Worm (Caenorhabditis elegans) whole organism, late embryonic: Measurements from ENCODE around the gene K08F9.3.

Source experiments
- C38D4.7 ChIP-seq: fragments of 200-800 bp; sonication (Bioruptor generic); optimal IDR thresholded peaks from 2 replicates; lab custom pipeline; 2018; ENCODE audit warnings: mild to moderate bottlenecking, missing genetic modification characterization, moderate library complexity, missing compliant biosample characterization
- F13H6.1 ChIP-seq: sonication (generic microtip); optimal IDR thresholded peaks from 2 replicates; lab custom pipeline; 2016; ENCODE audit warnings: missing genetic modification characterization, missing compliant biosample characterization
- ahr-1 ChIP-seq: sonication (generic microtip); optimal IDR thresholded peaks from 2 replicates; lab custom pipeline; 2016; ENCODE audit warnings: missing genetic modification characterization, missing compliant biosample characterization
- ceh-9 ChIP-seq: sonication (generic microtip); optimal IDR thresholded peaks from 2 replicates; lab custom pipeline; 2016; ENCODE audit warnings: mild to moderate bottlenecking, missing genetic modification characterization, inconsistent platforms, missing compliant biosample characterization
- dve-1 ChIP-seq: sonication (generic microtip); optimal IDR thresholded peaks from 2 replicates; lab custom pipeline; 2017; ENCODE audit warnings: antibody characterized with exemption, mild to moderate bottlenecking, missing genetic modification characterization, missing compliant biosample characterization
- elt-2 ChIP-seq: sonication (generic microtip); optimal IDR thresholded peaks from 2 replicates; lab custom pipeline; 2016; ENCODE audit warnings: missing genetic modification reagents, missing genetic modification characterization, missing compliant biosample characterization
- fkh-10 ChIP-seq: fragments of 150-350 bp; optimal IDR thresholded peaks from 2 replicates; lab custom pipeline; 2014; ENCODE audit warnings: missing biosample characterization, missing genetic modification reagents, missing genetic modification characterization
- hlh-30 ChIP-seq: sonication (generic microtip); optimal IDR thresholded peaks from 2 replicates; lab custom pipeline; 2017; ENCODE audit warnings: antibody characterized with exemption, missing genetic modification characterization, missing compliant biosample characterization; ENCODE audit not compliant: insufficient read depth
- lin-11 ChIP-seq: fragments of 200-800 bp; sonication (Bioruptor generic); optimal IDR thresholded peaks from 2 replicates; lab custom pipeline; 2018; ENCODE audit warnings: mild to moderate bottlenecking, missing genetic modification characterization, missing compliant biosample characterization
- nhr-11 ChIP-seq: fragments of 150-350 bp; optimal IDR thresholded peaks from 2 replicates; lab custom pipeline; 2014; ENCODE audit warnings: missing biosample characterization, missing genetic modification characterization
- pqm-1 ChIP-seq: sonication (generic microtip); optimal IDR thresholded peaks from 2 replicates; lab custom pipeline; 2016; ENCODE audit warnings: missing genetic modification characterization, missing compliant biosample characterization

DNA sequence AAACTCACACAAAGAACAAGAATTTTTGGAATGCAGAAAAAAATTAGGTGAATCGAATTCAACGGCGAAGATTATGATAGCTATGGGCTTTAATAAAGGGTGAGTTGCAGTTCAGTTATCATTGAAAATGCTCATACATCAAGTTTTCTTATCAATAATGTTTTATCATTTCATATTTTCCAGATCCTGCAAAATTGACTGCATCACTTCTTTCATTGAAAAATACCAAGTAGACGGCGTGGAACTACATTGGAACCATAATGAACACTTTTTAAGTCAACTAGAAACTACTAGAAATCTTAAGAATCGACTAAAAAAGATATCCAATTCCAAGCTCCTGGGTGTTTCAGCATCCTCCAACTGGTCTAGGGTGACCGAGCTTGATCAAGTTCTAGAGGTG is 2.9 kb downstream of the K08F9.3 start, which contains the start of gene K08F9.1:
- no peak for TF ChIP-seq ceh-9 (tag; lab: Kevin White, UChicago)
- no peak for TF ChIP-seq fkh-10
- no peak for TF ChIP-seq ahr-1 (tag; lab: Kevin White, UChicago)
- no peak for TF ChIP-seq dve-1 (tag; lab: Kevin White, UChicago)
- no peak for TF ChIP-seq F13H6.1 (tag; lab: Kevin White, UChicago)
- no peak for TF ChIP-seq nhr-11 (tag; lab: Kevin White, UChicago)
- TF ChIP-seq C38D4.7 (GFP tag; lab: Kevin White, UChicago): no peak
- TF ChIP-seq pqm-1: no peak
- TF ChIP-seq elt-2 (tag; lab: Kevin White, UChicago): no peak
- no peak for TF ChIP-seq hlh-30
- no peak for TF ChIP-seq lin-11 (tag; lab: Kevin White, UChicago)
